Fruit fly (Drosophila melanogaster) Kc167 (cell line): ENCODE data around the gene shop.

Source experiments
- h ChIP-seq: fragments of >200 bp; optimal IDR thresholded peaks from 3 replicates; lab custom pipeline; 2018; ENCODE audit warnings: missing external identifiers
- psq ChIP-seq: fragments of >200 bp; optimal IDR thresholded peaks from 2 replicates; lab custom pipeline; 2017; ENCODE audit warnings: missing external identifiers

- TF ChIP-seq h (lab: Kevin White, UChicago): no peak
- TF ChIP-seq psq (lab: Kevin White, UChicago): no peak
Measured at dm6 chrX:18849022-18849368, 629 bp upstream of the shop start.
